Worm (Caenorhabditis elegans) whole organism, L4/young adult: ENCODE results near the gene E02C12.9.

ENCODE experiments used
- W03F9.2 ChIP-seq: fragments of 150-350 bp; optimal IDR thresholded peaks from 2 replicates; lab custom pipeline; 2014; ENCODE audit warnings: missing biosample characterization, missing genetic modification characterization
- dao-5 ChIP-seq: sonication (generic microtip); optimal IDR thresholded peaks from 2 replicates; lab custom pipeline; 2016; ENCODE audit warnings: missing genotype, missing genetic modification characterization, moderate library complexity, missing compliant biosample characterization

- TF ChIP-seq dao-5 (tag; lab: Kevin White, UChicago) (no peak), W03F9.2 (tag; lab: Kevin White, UChicago) (no peak)
Observed at ce11 chrV:9414516-9414915, 39.2 kb upstream of the E02C12.9 start, which contains the start of gene F36D4.4.
